Worm (Caenorhabditis elegans) whole organism, L1 larva: Measurements from ENCODE around the gene bkip-1.
A peak's percentile ranks its signal among the peaks of the same experiment; 100 is the strongest.

ENCODE experiments used
- C04F5.9 ChIP-seq: sonication (generic microtip); optimal IDR thresholded peaks from 2 replicates; lab custom pipeline; 2016; ENCODE audit warnings: missing genetic modification characterization, missing compliant biosample characterization
- C16A3.4 ChIP-seq: fragments of 150-350 bp; optimal IDR thresholded peaks from 2 replicates; lab custom pipeline; 2014; ENCODE audit warnings: missing biosample characterization, missing genetic modification characterization
- C34B4.2 ChIP-seq: sonication (generic microtip); optimal IDR thresholded peaks from 2 replicates; lab custom pipeline; 2017; ENCODE audit warnings: mild to moderate bottlenecking, missing genetic modification characterization, missing compliant biosample characterization
- F16B12.6 ChIP-seq: fragments of 150-350 bp; optimal IDR thresholded peaks from 2 replicates; lab custom pipeline; 2014; ENCODE audit warnings: missing biosample characterization, missing genetic modification characterization
- aha-1 ChIP-seq: fragments of 150-350 bp; optimal IDR thresholded peaks from 2 replicates; lab custom pipeline; 2014; ENCODE audit warnings: missing biosample characterization, missing genetic modification characterization
- alr-1 ChIP-seq: fragments of 200-800 bp; sonication (Bioruptor generic); optimal IDR thresholded peaks from 2 replicates; lab custom pipeline; 2018; ENCODE audit warnings: borderline replicate concordance, mild to moderate bottlenecking, missing genetic modification characterization, missing compliant biosample characterization
- aly-2 ChIP-seq: fragments of 150-350 bp; optimal IDR thresholded peaks from 2 replicates; lab custom pipeline; 2014; ENCODE audit warnings: missing biosample characterization, missing genetic modification characterization
- blmp-1 ChIP-seq: fragments of 150-350 bp; optimal IDR thresholded peaks from 2 replicates; lab custom pipeline; 2014; ENCODE audit warnings: missing biosample characterization, missing genetic modification characterization
- ceh-8 ChIP-seq: fragments of 200-800 bp; sonication (Bioruptor generic); optimal IDR thresholded peaks from 2 replicates; lab custom pipeline; 2018; ENCODE audit warnings: mild to moderate bottlenecking, missing genetic modification characterization, moderate library complexity, missing compliant biosample characterization
- ceh-90 ChIP-seq: sonication (generic microtip); optimal IDR thresholded peaks from 2 replicates; lab custom pipeline; 2016; ENCODE audit warnings: missing genetic modification characterization, missing compliant biosample characterization
- ces-1 ChIP-seq: fragments of 150-350 bp; optimal IDR thresholded peaks from 2 replicates; lab custom pipeline; 2014; ENCODE audit warnings: missing biosample characterization, missing genetic modification reagents, missing genetic modification characterization
- dsc-1 ChIP-seq: sonication (generic microtip); optimal IDR thresholded peaks from 2 replicates; lab custom pipeline; 2016; ENCODE audit warnings: mild to moderate bottlenecking, missing genetic modification characterization, missing compliant biosample characterization
- efl-1 ChIP-seq, 4 experiments: fragments of 150-350 bp; optimal IDR thresholded peaks in 3 of 4; peaks in 1 of 4; 1 replicate in 1 of 4; 2 replicates in 3 of 4; lab custom pipeline; 2014; ENCODE audit warnings: missing biosample characterization in 2 of 4, missing genetic modification characterization in 2 of 4, missing genetic modification reagents in 2 of 4
- efl-3 ChIP-seq: fragments of 200-800 bp; sonication (Bioruptor generic); optimal IDR thresholded peaks from 2 replicates; lab custom pipeline; 2018; ENCODE audit warnings: mild to moderate bottlenecking, missing genetic modification characterization, missing compliant biosample characterization
- egl-13 ChIP-seq: sonication (generic microtip); optimal IDR thresholded peaks from 2 replicates; lab custom pipeline; 2016; ENCODE audit warnings: missing genotype, missing genetic modification reagents, missing genetic modification characterization, missing compliant biosample characterization
- egl-27 ChIP-seq, 2 experiments: fragments of 150-350 bp in 1 of 2; sonication (generic microtip); optimal IDR thresholded peaks; 3 replicates each; lab custom pipeline; 2017 to 2018; ENCODE audit warnings: missing biosample characterization in 2 of 2, missing genetic modification characterization in 2 of 2, missing genetic modification reagents in 2 of 2
- elt-3 ChIP-seq, 6 experiments: fragments of 150-350 bp in 1 of 6; sonication (generic microtip); optimal IDR thresholded peaks; 2 replicates each; lab custom pipeline; 2017 to 2018; ENCODE audit warnings: missing biosample characterization in 6 of 6, missing genetic modification characterization in 6 of 6, inconsistent platforms in 1 of 6
- fkh-4 ChIP-seq: sonication (generic microtip); optimal IDR thresholded peaks from 2 replicates; lab custom pipeline; 2016; ENCODE audit warnings: missing compliant biosample characterization, missing genetic modification characterization, borderline replicate concordance
- fkh-8 ChIP-seq: sonication (generic microtip); optimal IDR thresholded peaks from 2 replicates; lab custom pipeline; 2016; ENCODE audit warnings: mild to moderate bottlenecking, missing genetic modification characterization, missing compliant biosample characterization
- fos-1 ChIP-seq: fragments of 150-350 bp; optimal IDR thresholded peaks from 2 replicates; lab custom pipeline; 2014; ENCODE audit warnings: missing biosample characterization, missing genetic modification characterization
- hlh-17 ChIP-seq: fragments of 200-800 bp; sonication (Bioruptor generic); optimal IDR thresholded peaks from 2 replicates; lab custom pipeline; 2018; ENCODE audit warnings: missing genetic modification characterization, mild to moderate bottlenecking, missing compliant biosample characterization, moderate library complexity, borderline replicate concordance
- jun-1 ChIP-seq: fragments of 150-350 bp; optimal IDR thresholded peaks from 2 replicates; lab custom pipeline; 2014; ENCODE audit warnings: missing biosample characterization, missing genetic modification reagents, missing genetic modification characterization
- lin-13 ChIP-seq: fragments of 150-350 bp; optimal IDR thresholded peaks from 2 replicates; lab custom pipeline; 2014; ENCODE audit warnings: missing biosample characterization, missing genetic modification reagents, missing genetic modification characterization
- lin-14 ChIP-seq: fragments of 200-800 bp; sonication (Bioruptor generic); optimal IDR thresholded peaks from 2 replicates; lab custom pipeline; 2018; ENCODE audit warnings: mild to moderate bottlenecking, missing genetic modification characterization, moderate library complexity, missing compliant biosample characterization
- lin-15B ChIP-seq: fragments of 150-350 bp; sonication (generic microtip); optimal IDR thresholded peaks from 3 replicates; lab custom pipeline; 2014; ENCODE audit warnings: missing biosample characterization, missing genetic modification characterization
- lin-35 ChIP-seq, 2 experiments: fragments of 150-350 bp; optimal IDR thresholded peaks; 2 replicates each; lab custom pipeline; 2014; ENCODE audit warnings: missing biosample characterization in 2 of 2, missing genetic modification characterization in 2 of 2, missing genetic modification reagents in 2 of 2
- lir-3 ChIP-seq: sonication (generic microtip); optimal IDR thresholded peaks from 2 replicates; lab custom pipeline; 2016; ENCODE audit warnings: mild to moderate bottlenecking, missing genetic modification characterization, moderate library complexity, missing compliant biosample characterization; ENCODE audit not compliant: poor library complexity
- lsy-2 ChIP-seq, 2 experiments: fragments of 150-350 bp; optimal IDR thresholded peaks; 2 replicates each; lab custom pipeline; 2014; ENCODE audit warnings: missing biosample characterization in 2 of 2, missing genetic modification characterization in 2 of 2
- mab-9 ChIP-seq: fragments of 200-800 bp; sonication (Bioruptor generic); IDR thresholded peaks from 2 replicates; pipeline ENCODE4 v1.3.6; 2022; ENCODE audit warnings: missing genetic modification reagents, missing genetic modification characterization, missing compliant biosample characterization
- mef-2 ChIP-seq: fragments of 150-350 bp; optimal IDR thresholded peaks from 2 replicates; lab custom pipeline; 2014; ENCODE audit warnings: missing biosample characterization, missing genetic modification characterization
- mep-1 ChIP-seq: fragments of 150-350 bp; optimal IDR thresholded peaks from 2 replicates; lab custom pipeline; 2014; ENCODE audit warnings: missing biosample characterization, missing genetic modification characterization
- nhr-11 ChIP-seq: fragments of 150-350 bp; optimal IDR thresholded peaks from 2 replicates; lab custom pipeline; 2014; ENCODE audit warnings: missing biosample characterization, missing genetic modification characterization
- nhr-20 ChIP-seq: sonication (generic microtip); optimal IDR thresholded peaks from 2 replicates; lab custom pipeline; 2016; ENCODE audit warnings: mild to moderate bottlenecking, missing genetic modification characterization, missing compliant biosample characterization
- nhr-28 ChIP-seq: fragments of 150-350 bp; optimal IDR thresholded peaks from 2 replicates; lab custom pipeline; 2014; ENCODE audit warnings: missing biosample characterization, missing genetic modification characterization
- nhr-76 ChIP-seq: sonication (generic microtip); optimal IDR thresholded peaks from 2 replicates; lab custom pipeline; 2017; ENCODE audit warnings: missing biosample characterization, missing genetic modification characterization
- nhr-77 ChIP-seq: fragments of 150-350 bp; optimal IDR thresholded peaks from 2 replicates; lab custom pipeline; 2014; ENCODE audit warnings: missing biosample characterization, missing genetic modification characterization
- nhr-90 ChIP-seq: sonication (generic microtip); optimal IDR thresholded peaks from 2 replicates; lab custom pipeline; 2016; ENCODE audit warnings: mild to moderate bottlenecking, missing genetic modification characterization, missing compliant biosample characterization; ENCODE audit not compliant: poor library complexity
- pag-3 ChIP-seq: sonication (generic microtip); optimal IDR thresholded peaks from 2 replicates; lab custom pipeline; 2017; ENCODE audit warnings: missing genetic modification characterization, mild to moderate bottlenecking, missing compliant biosample characterization, antibody characterized with exemption, borderline replicate concordance; ENCODE audit not compliant: insufficient read depth
- pqm-1 ChIP-seq: sonication (generic microtip); optimal IDR thresholded peaks from 3 replicates; lab custom pipeline; 2017; ENCODE audit warnings: missing biosample characterization, missing genetic modification characterization
- rnt-1 ChIP-seq: sonication (generic microtip); optimal IDR thresholded peaks from 2 replicates; lab custom pipeline; 2016; ENCODE audit warnings: mild to moderate bottlenecking, missing genetic modification characterization, moderate library complexity, missing compliant biosample characterization
- skn-1 ChIP-seq: fragments of 150-350 bp; optimal IDR thresholded peaks from 2 replicates; lab custom pipeline; 2014; ENCODE audit warnings: missing biosample characterization, missing genetic modification characterization
- snpc-4 ChIP-seq: fragments of 150-350 bp; optimal IDR thresholded peaks from 2 replicates; lab custom pipeline; 2014; ENCODE audit warnings: missing biosample characterization, missing genetic modification characterization
- sox-4 ChIP-seq: sonication (generic microtip); optimal IDR thresholded peaks from 2 replicates; lab custom pipeline; 2016; ENCODE audit warnings: missing genetic modification characterization, missing compliant biosample characterization
- sptf-1 ChIP-seq: fragments of 150-350 bp; optimal IDR thresholded peaks from 2 replicates; lab custom pipeline; 2014; ENCODE audit warnings: missing biosample characterization, missing genetic modification characterization
- swsn-7 ChIP-seq: sonication (generic microtip); optimal IDR thresholded peaks from 2 replicates; lab custom pipeline; 2016; ENCODE audit warnings: missing genetic modification characterization, missing compliant biosample characterization
- tlp-1 ChIP-seq: fragments of 150-350 bp; optimal IDR thresholded peaks from 2 replicates; lab custom pipeline; 2014; ENCODE audit warnings: missing biosample characterization, missing genetic modification characterization
- unc-130 ChIP-seq: fragments of 150-350 bp; optimal IDR thresholded peaks from 2 replicates; lab custom pipeline; 2017; ENCODE audit warnings: missing biosample characterization, missing genetic modification characterization, inconsistent platforms
- unc-30 ChIP-seq: sonication (generic microtip); optimal IDR thresholded peaks from 2 replicates; lab custom pipeline; 2017; ENCODE audit warnings: missing biosample characterization, missing genetic modification characterization
- unc-62 ChIP-seq: fragments of 150-350 bp; optimal IDR thresholded peaks from 2 replicates; lab custom pipeline; 2014; ENCODE audit warnings: missing biosample characterization, missing genetic modification reagents, missing genetic modification characterization
- vab-15 ChIP-seq: sonication (generic microtip); optimal IDR thresholded peaks from 2 replicates; lab custom pipeline; 2017; ENCODE audit warnings: missing genotype, mild to moderate bottlenecking, missing genetic modification characterization, missing compliant biosample characterization
- xbp-1 ChIP-seq: sonication (generic microtip); optimal IDR thresholded peaks from 2 replicates; lab custom pipeline; 2016; ENCODE audit warnings: missing genetic modification characterization, missing compliant biosample characterization
- zip-4 ChIP-seq: fragments of 200-800 bp; sonication (Bioruptor generic); optimal IDR thresholded peaks from 2 replicates; lab custom pipeline; 2018; ENCODE audit warnings: mild to moderate bottlenecking, missing genetic modification characterization, moderate library complexity, missing compliant biosample characterization

Gene bkip-1

ce11 chrII:14143838-14144268 is 42.8 kb downstream of the bkip-1 start, which contains the start of gene W03H9.2 (continued):
- TF ChIP-seq blmp-1: no peak
- TF ChIP-seq elt-3 (tag; optimal IDR thresholded peaks at IDR 0.05; lab: Kevin White, UChicago): peak in 2 of 6 experiments; percentile 12 to 20
- no peak for TF ChIP-seq efl-3
- TF ChIP-seq snpc-4: peak; percentile 54
- TF ChIP-seq nhr-90 (tag; lab: Kevin White, UChicago): peak; percentile 84
- peak; percentile 70 for TF ChIP-seq egl-13
- TF ChIP-seq lin-15B (tag; lab: Kevin White, UChicago): peak; percentile 16
- TF ChIP-seq alr-1: no peak
- peak; percentile 73 to 86 for TF ChIP-seq efl-1 (optimal IDR thresholded peaks at IDR 0.05; lab: Kevin White, UChicago)
- peak; percentile 81 to 98 for TF ChIP-seq efl-1 (GFP tag; optimal IDR thresholded peaks at IDR 0.05 in 1 of 2; lab: Kevin White, UChicago)
- no peak for TF ChIP-seq pqm-1 (tag; lab: Kevin White, UChicago)
- no peak for TF ChIP-seq nhr-28 (tag; lab: Kevin White, UChicago)
- TF ChIP-seq ceh-90 (tag; lab: Kevin White, UChicago): peak; percentile 66
- peak; percentile 66 to 88 for TF ChIP-seq lin-35 (GFP tag; optimal IDR thresholded peaks at IDR 0.05; lab: Kevin White, UChicago)
- no peak for TF ChIP-seq unc-62 (GFP tag; lab: Kevin White, UChicago)
- TF ChIP-seq dsc-1 (tag; lab: Kevin White, UChicago): peak; percentile 81
- no peak for TF ChIP-seq tlp-1 (tag; lab: Kevin White, UChicago)
- peak; percentile 62 for TF ChIP-seq C16A3.4 (tag; lab: Kevin White, UChicago)
- TF ChIP-seq skn-1 (tag; lab: Kevin White, UChicago): no peak
- TF ChIP-seq fos-1 (tag; lab: Kevin White, UChicago): no peak
- TF ChIP-seq fkh-4 (tag; lab: Kevin White, UChicago): peak; percentile 69
- no peak for TF ChIP-seq ces-1 (GFP tag; lab: Kevin White, UChicago)
- peak; percentile 73 for TF ChIP-seq unc-130 (tag; lab: Kevin White, UChicago)
- peak; percentile 51 for TF ChIP-seq lin-13 (GFP tag; lab: Kevin White, UChicago)
- TF ChIP-seq lsy-2 (tag; optimal IDR thresholded peaks at IDR 0.05; lab: Kevin White, UChicago): peak; percentile 76
- no peak for TF ChIP-seq hlh-17 (GFP tag; lab: Kevin White, UChicago)
- no peak for TF ChIP-seq mab-9
- TF ChIP-seq zip-4 (GFP tag; lab: Kevin White, UChicago): peak; percentile 49
- TF ChIP-seq egl-27 (tag; optimal IDR thresholded peaks at IDR 0.05; lab: Kevin White, UChicago): no peak
- peak; percentile 78 for TF ChIP-seq nhr-77 (tag; lab: Kevin White, UChicago)
- TF ChIP-seq lir-3 (tag; lab: Kevin White, UChicago): peak; percentile 87
- peak; percentile 54 for TF ChIP-seq mep-1 (tag; lab: Kevin White, UChicago)
- no peak for TF ChIP-seq pag-3 (tag; lab: Kevin White, UChicago)
- peak; percentile 90 for TF ChIP-seq rnt-1
- no peak for TF ChIP-seq sptf-1 (tag; lab: Kevin White, UChicago)
- no peak for TF ChIP-seq jun-1 (tag; lab: Kevin White, UChicago)
- TF ChIP-seq aly-2 (tag; lab: Kevin White, UChicago): peak; percentile 63
- TF ChIP-seq sox-4 (tag; lab: Kevin White, UChicago): peak; percentile 65
- no peak for TF ChIP-seq unc-30 (tag; lab: Kevin White, UChicago)
- TF ChIP-seq lin-14: no peak
- TF ChIP-seq ceh-8 (GFP tag; lab: Kevin White, UChicago): peak; percentile 85
- TF ChIP-seq xbp-1 (tag; lab: Kevin White, UChicago): peak; percentile 72
- peak; percentile 80 for TF ChIP-seq vab-15 (tag; lab: Kevin White, UChicago)
- TF ChIP-seq fkh-8 (tag; lab: Kevin White, UChicago): peak; percentile 90
- TF ChIP-seq F16B12.6 (tag; lab: Kevin White, UChicago): peak; percentile 97
- peak; percentile 77 for TF ChIP-seq nhr-20 (tag; lab: Kevin White, UChicago)
- no peak for TF ChIP-seq nhr-11
- peak; percentile 79 for TF ChIP-seq C04F5.9 (tag; lab: Kevin White, UChicago)
- TF ChIP-seq swsn-7 (tag; lab: Kevin White, UChicago): peak; percentile 70
- TF ChIP-seq nhr-76 (tag; lab: Kevin White, UChicago): no peak
- no peak for TF ChIP-seq aha-1 (tag; lab: Kevin White, UChicago)
- no peak for TF ChIP-seq mef-2 (tag; lab: Kevin White, UChicago)
- no peak for TF ChIP-seq C34B4.2 (tag; lab: Kevin White, UChicago)
